Fruit fly (Drosophila melanogaster): ENCODE results near the gene CG43219.
A peak's percentile ranks its signal among the peaks of the same experiment; 100 is the strongest.

Gene CG43219

dm6 chr3L:21204581-21205495, 15.4 kb upstream of the CG43219 start (continued):
- TF ChIP-seq pzg (GFP tag; optimal IDR thresholded peaks at IDR 0.05) (no peak), slou (GFP tag; optimal IDR thresholded peaks at IDR 0.05) (no peak), jumu (GFP tag; optimal IDR thresholded peaks at IDR 0.05) (no peak), fu2 (GFP tag; optimal IDR thresholded peaks at IDR 0.05) (no peak), Poxn (GFP tag; IDR thresholded peaks at IDR 0.05) (no peak), CoRest (tag; optimal IDR thresholded peaks at IDR 0.05) (peak; percentile 5), CG30403 (GFP tag; optimal IDR thresholded peaks at IDR 0.05) (peak; percentile 3), caup (GFP tag; optimal IDR thresholded peaks at IDR 0.05; ENCODE audit: severe bottlenecking) (peak; percentile 11), prd (optimal IDR thresholded peaks at IDR 0.05) (no peak), prd (GFP tag; IDR thresholded peaks at IDR 0.05) (no peak), CG18599 (GFP tag; optimal IDR thresholded peaks at IDR 0.05) (peak; percentile 49), CG34422 (GFP tag; IDR thresholded peaks at IDR 0.05) (no peak), CG17359 (tag; optimal IDR thresholded peaks at IDR 0.05) (no peak), CG6272 (GFP tag; IDR thresholded peaks at IDR 0.05) (no peak), tin (GFP tag; optimal IDR thresholded peaks at IDR 0.05) (no peak), vfl (GFP tag; optimal IDR thresholded peaks at IDR 0.05) (no peak), so (GFP tag; IDR thresholded peaks at IDR 0.05) (peak; percentile 45; the same call in 1 of the 3 replicates), Dfd (GFP tag; optimal IDR thresholded peaks at IDR 0.05) (no peak), gce (GFP tag; IDR thresholded peaks at IDR 0.05) (peak; percentile 9; the same call in 1 of the 3 replicates), CG14965 (GFP tag; optimal IDR thresholded peaks at IDR 0.05; ENCODE audit: borderline replicate concordance) (no peak), Awh (GFP tag; IDR thresholded peaks at IDR 0.05) (no peak), PHDP (tag; optimal IDR thresholded peaks at IDR 0.05) (peak; percentile 0), stc (GFP tag; IDR thresholded peaks at IDR 0.05) (no peak), gfzf (GFP tag; optimal IDR thresholded peaks at IDR 0.05) (no peak), ftz-f1 (GFP tag; optimal IDR thresholded peaks at IDR 0.05) (peak; percentile 72), Xbp1 (GFP tag; optimal IDR thresholded peaks at IDR 0.05) (no peak), dysf (GFP tag; IDR thresholded peaks at IDR 0.05) (peak; percentile 31; the same call in 1 of the 3 replicates), hb (GFP tag; IDR thresholded peaks at IDR 0.05; ENCODE audit: partially characterized antibody) (no peak), Sry-β (GFP tag; optimal IDR thresholded peaks at IDR 0.05) (no peak), CG1529 (GFP tag; optimal IDR thresholded peaks at IDR 0.05) (no peak), Nf-YA (GFP tag; IDR thresholded peaks at IDR 0.05) (no peak), CG9876 (GFP tag; optimal IDR thresholded peaks at IDR 0.05) (no peak), aop (GFP tag; IDR thresholded peaks at IDR 0.05) (no peak), chn (GFP tag; optimal IDR thresholded peaks at IDR 0.05) (no peak), CG33213 (GFP tag; optimal IDR thresholded peaks at IDR 0.05) (no peak), Max (GFP tag; optimal IDR thresholded peaks at IDR 0.05) (no peak), BEAF-32 (GFP tag; optimal IDR thresholded peaks at IDR 0.05) (no peak), luna (GFP tag; optimal IDR thresholded peaks at IDR 0.05) (peak; percentile 45), kay (GFP tag; optimal IDR thresholded peaks at IDR 0.05) (no peak), CG8281 (tag; optimal IDR thresholded peaks at IDR 0.05) (no peak), Sin3A (optimal IDR thresholded peaks at IDR 0.05) (no peak), pum (GFP tag; optimal IDR thresholded peaks at IDR 0.05) (no peak), CG18476 (GFP tag; optimal IDR thresholded peaks at IDR 0.05) (no peak), CG1647 (GFP tag; optimal IDR thresholded peaks at IDR 0.05) (no peak), CG9932 (GFP tag; IDR thresholded peaks at IDR 0.05) (no peak), Dad (GFP tag; optimal IDR thresholded peaks at IDR 0.05) (peak; percentile 26), Doc3 (GFP tag; IDR thresholded peaks at IDR 0.05; ENCODE audit: partially characterized antibody) (no peak), CG7987 (GFP tag; optimal IDR thresholded peaks at IDR 0.05) (peak; percentile 18), CG11560 (tag; IDR thresholded peaks at IDR 0.05) (no peak), ewg (GFP tag; optimal IDR thresholded peaks at IDR 0.05) (no peak)

Data from whole organism, embryonic.